Fruit fly (Drosophila melanogaster): Measurements from ENCODE around the gene lok.

Gene lok

dm6 chr2L:20097105-20097631, 35.9 kb downstream of the lok start, which contains the start of the genes mRpS18B and Kua:
mRpS18B (minus strand) TSS chr2L:20097253.
Kua (plus strand) TSS chr2L:20097581.
- TF ChIP-seq CG11294 (GFP tag; IDR thresholded peaks at IDR 0.05) (no peak), CG6163 (GFP tag; IDR thresholded peaks at IDR 0.05) (peak; percentile 66), CG8119 (GFP tag; IDR thresholded peaks at IDR 0.05) (peak; percentile 31; the same call in 1 of the 3 replicates), CG7368 (GFP tag; optimal IDR thresholded peaks at IDR 0.05) (no peak), dsx (GFP tag; optimal IDR thresholded peaks at IDR 0.05; ENCODE audit: poor library complexity, severe bottlenecking) (no peak), CG15336 (GFP tag; IDR thresholded peaks at IDR 0.05) (0 out of 2 replicates have a peak, but pooled peaks have one; percentile 21), fkh (GFP tag; optimal IDR thresholded peaks at IDR 0.05) (no peak), CG6276 (GFP tag; optimal IDR thresholded peaks at IDR 0.05) (no peak), eg (GFP tag; IDR thresholded peaks at IDR 0.05) (peak; percentile 35; the same call in 1 of the 3 replicates), Met (GFP tag; optimal IDR thresholded peaks at IDR 0.05) (peak; percentile 29), dac (GFP tag; optimal IDR thresholded peaks at IDR 0.05) (no peak), svp (GFP tag) (no peak), Lpt (GFP tag; optimal IDR thresholded peaks at IDR 0.05) (no peak), pdm3 (GFP tag; optimal IDR thresholded peaks at IDR 0.05) (peak; percentile 39), CG4318 (GFP tag; optimal IDR thresholded peaks at IDR 0.05) (peak; percentile 10), CG32006 (GFP tag; optimal IDR thresholded peaks at IDR 0.05) (peak; percentile 51), Ets96B (tag; optimal IDR thresholded peaks at IDR 0.05) (peak; percentile 26), Hr38 (GFP tag; optimal IDR thresholded peaks at IDR 0.05) (no peak), Gug (GFP tag; IDR thresholded peaks at IDR 0.05) (peak; percentile 15; the same call in 1 of the 2 replicates), Sox102F (GFP tag; optimal IDR thresholded peaks at IDR 0.05) (no peak), CG10669 (GFP tag; optimal IDR thresholded peaks at IDR 0.05) (no peak), Hr4 (GFP tag; optimal IDR thresholded peaks at IDR 0.05) (peak; percentile 49), salr (GFP tag; optimal IDR thresholded peaks at IDR 0.05) (no peak), CG6808 (GFP tag; optimal IDR thresholded peaks at IDR 0.05) (no peak), esn (GFP tag; optimal IDR thresholded peaks at IDR 0.05) (peak; percentile 57), CG3919 (GFP tag; optimal IDR thresholded peaks at IDR 0.05) (peak; percentile 42), CG1621 (tag; optimal IDR thresholded peaks at IDR 0.05) (no peak), CG11902 (GFP tag; optimal IDR thresholded peaks at IDR 0.05) (peak; percentile 67), vri (GFP tag; optimal IDR thresholded peaks at IDR 0.05) (peak; percentile 41), lz (GFP tag; optimal IDR thresholded peaks at IDR 0.05) (peak; percentile 35), CG8319 (GFP tag; optimal IDR thresholded peaks at IDR 0.05) (no peak), CG31627 (GFP tag; optimal IDR thresholded peaks at IDR 0.05) (peak; percentile 15), CG8632 (GFP tag; optimal IDR thresholded peaks at IDR 0.05) (peak; percentile 28), achi (GFP tag; optimal IDR thresholded peaks at IDR 0.05) (peak; percentile 7), CG16779 (tag; optimal IDR thresholded peaks at IDR 0.05) (no peak), fd59A (GFP tag; optimal IDR thresholded peaks at IDR 0.05) (no peak), CG10631 (GFP tag; optimal IDR thresholded peaks at IDR 0.05) (peak; percentile 38), CG6854 (GFP tag; optimal IDR thresholded peaks at IDR 0.05) (no peak), CG9139 (GFP tag; optimal IDR thresholded peaks at IDR 0.05) (no peak), acj6 (GFP tag; optimal IDR thresholded peaks at IDR 0.05) (peak; percentile 43), net (GFP tag; optimal IDR thresholded peaks at IDR 0.05) (no peak), Eip75B (GFP tag; optimal IDR thresholded peaks at IDR 0.05) (no peak), Sox14 (GFP tag; optimal IDR thresholded peaks at IDR 0.05) (peak; percentile 9), CG3032 (tag; optimal IDR thresholded peaks at IDR 0.05) (peak; percentile 39), ss (GFP tag; optimal IDR thresholded peaks at IDR 0.05) (no peak), CG34406 (GFP tag; optimal IDR thresholded peaks at IDR 0.05) (peak; percentile 15), spab (GFP tag; optimal IDR thresholded peaks at IDR 0.05) (no peak), Blimp-1 (GFP tag; optimal IDR thresholded peaks at IDR 0.05) (no peak), Smox (GFP tag; optimal IDR thresholded peaks at IDR 0.05) (peak; percentile 43), Eip93F (GFP tag; optimal IDR thresholded peaks at IDR 0.05) (no peak), Ets21C (GFP tag; optimal IDR thresholded peaks at IDR 0.05) (no peak), OdsH (GFP tag; optimal IDR thresholded peaks at IDR 0.05) (peak; percentile 36)

Data from whole organism, prepupa.